Fruit fly (Drosophila melanogaster): ENCODE results near the gene Syx7.

Syx7 gene

DNA sequence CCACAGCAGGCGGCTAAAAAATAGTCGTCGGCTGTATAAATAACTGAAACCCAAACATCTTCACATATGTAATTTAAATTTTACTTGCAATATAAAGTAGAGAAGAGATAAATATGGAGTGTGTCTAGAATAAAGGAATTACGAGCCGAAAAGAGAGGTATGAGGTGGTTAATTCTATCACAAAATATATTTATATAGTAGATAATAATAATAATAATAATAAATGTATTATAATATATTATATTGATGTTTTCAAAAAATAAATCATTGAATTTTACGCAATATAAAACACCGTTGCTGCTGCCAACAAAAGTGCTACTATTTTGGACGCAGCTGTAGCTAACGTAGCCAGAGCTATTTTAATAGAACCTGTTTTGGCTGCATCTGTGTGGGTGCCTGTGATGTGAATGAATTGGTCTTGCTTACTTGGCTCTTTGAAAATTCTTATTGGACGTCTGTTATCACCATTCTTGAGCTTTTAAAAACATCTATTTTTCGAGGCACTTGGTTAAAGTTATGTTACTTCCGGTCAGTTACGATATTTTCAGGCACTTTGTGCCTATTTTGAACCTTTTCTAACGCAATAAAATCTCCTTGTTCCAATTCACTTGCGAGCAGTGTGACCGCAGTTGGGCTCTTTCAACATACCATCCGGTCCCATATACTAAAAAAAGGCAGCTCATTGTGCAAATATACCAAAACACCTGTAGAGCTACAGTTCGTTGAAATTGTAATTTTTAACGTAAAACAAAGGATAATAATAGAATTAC lies 51.4 kb downstream of the Syx7 start, which contains the start of gene Hr78 (continued):
- TF ChIP-seq CG8089 (GFP tag; optimal IDR thresholded peaks at IDR 0.05), result no peak
- peak; percentile 38; the same call in 1 of the 2 replicates for TF ChIP-seq CG1024 (GFP tag; IDR thresholded peaks at IDR 0.05)
- TF ChIP-seq CG4707 (GFP tag; optimal IDR thresholded peaks at IDR 0.05), result peak; percentile 44
- peak; percentile 34 for TF ChIP-seq slp2 (GFP tag; optimal IDR thresholded peaks at IDR 0.05)
- peak; percentile 74 for TF ChIP-seq CG15601 (tag; optimal IDR thresholded peaks at IDR 0.05)
- peak in 1 of 2 experiments; percentile 92 for TF ChIP-seq Hr51 (GFP tag; optimal IDR thresholded peaks at IDR 0.05)
- peak; percentile 91 for TF ChIP-seq CG18262 (tag; optimal IDR thresholded peaks at IDR 0.05)
- TF ChIP-seq zen (tag; optimal IDR thresholded peaks at IDR 0.05), result peak; percentile 65
- peak; percentile 19; the same call in 1 of the 2 replicates for TF ChIP-seq Taf1 (GFP tag; IDR thresholded peaks at IDR 0.05)
- TF ChIP-seq Doc3 (GFP tag; IDR thresholded peaks at IDR 0.05; ENCODE audit: partially characterized antibody), result no peak
- TF ChIP-seq CG1529 (GFP tag; optimal IDR thresholded peaks at IDR 0.05), result peak; percentile 57
- peak; percentile 91 for TF ChIP-seq CG12659 (GFP tag; optimal IDR thresholded peaks at IDR 0.05)
- peak; percentile 52 for TF ChIP-seq CG15514 (GFP tag; optimal IDR thresholded peaks at IDR 0.05)
- TF ChIP-seq ranshi (GFP tag; IDR thresholded peaks at IDR 0.05), result peak; percentile 50
- TF ChIP-seq fd64A (GFP tag; optimal IDR thresholded peaks at IDR 0.05), result peak; percentile 14
- no peak for TF ChIP-seq wdn (GFP tag; IDR thresholded peaks at IDR 0.05)
- TF ChIP-seq CG17802 (tag; optimal IDR thresholded peaks at IDR 0.05), result no peak
- TF ChIP-seq Ets65A (GFP tag), result no peak
- peak; percentile 88 for TF ChIP-seq sens (GFP tag)
- peak; percentile 56 for TF ChIP-seq Fer2 (tag; optimal IDR thresholded peaks at IDR 0.05)
- no peak for TF ChIP-seq MTF-1 (GFP tag; optimal IDR thresholded peaks at IDR 0.05; ENCODE audit: borderline replicate concordance)
- no peak; the same call in 2 of the 3 replicates for TF ChIP-seq B-H1 (GFP tag; IDR thresholded peaks at IDR 0.05)
- TF ChIP-seq da (GFP tag; optimal IDR thresholded peaks at IDR 0.05), result no peak
- TF ChIP-seq exex (tag; optimal IDR thresholded peaks at IDR 0.05), result no peak
- peak; percentile 67 for TF ChIP-seq CG33557 (GFP tag; optimal IDR thresholded peaks at IDR 0.05)
- no peak for TF ChIP-seq Hey (tag; optimal IDR thresholded peaks at IDR 0.05)
- no peak for TF ChIP-seq CG4854 (GFP tag; optimal IDR thresholded peaks at IDR 0.05)
- TF ChIP-seq grau (tag; optimal IDR thresholded peaks at IDR 0.05), result peak; percentile 85
- no peak; the same call in 2 of the 3 replicates for TF ChIP-seq ase (GFP tag; IDR thresholded peaks at IDR 0.05)
- TF ChIP-seq CG8290 (GFP tag; optimal IDR thresholded peaks at IDR 0.05), result no peak
- peak; percentile 3 to 38 for TF ChIP-seq CG8290 (tag; optimal IDR thresholded peaks at IDR 0.05)
- TF ChIP-seq ab (GFP tag; optimal IDR thresholded peaks at IDR 0.05), result no peak
- TF ChIP-seq NC2α (GFP tag; optimal IDR thresholded peaks at IDR 0.05), result no peak
- TF ChIP-seq disco-r (GFP tag; optimal IDR thresholded peaks at IDR 0.05), result no peak
- no peak for TF ChIP-seq CG3163 (GFP tag; optimal IDR thresholded peaks at IDR 0.05)
- TF ChIP-seq CG15479 (GFP tag; optimal IDR thresholded peaks at IDR 0.05), result peak; percentile 32
- peak in 1 of 2 experiments; percentile 95 for TF ChIP-seq Hr78 (GFP tag; optimal IDR thresholded peaks at IDR 0.05)
- peak; percentile 89; the same call in 2 of the 3 replicates for TF ChIP-seq CG11695 (GFP tag; IDR thresholded peaks at IDR 0.05)
- no peak for TF ChIP-seq HmgD (GFP tag; optimal IDR thresholded peaks at IDR 0.05)
- no peak for TF ChIP-seq ato (GFP tag; IDR thresholded peaks at IDR 0.05; ENCODE audit: partially characterized antibody)
- peak; percentile 94 for TF ChIP-seq CG2678 (tag; optimal IDR thresholded peaks at IDR 0.05)
- TF ChIP-seq hbn (GFP tag; IDR thresholded peaks at IDR 0.05; ENCODE audit: partially characterized antibody), result no peak
- TF ChIP-seq HmgZ (tag; optimal IDR thresholded peaks at IDR 0.05), result peak; percentile 22
- TF ChIP-seq dmrt99B (tag; optimal IDR thresholded peaks at IDR 0.05), result peak; percentile 90
